Worm (Caenorhabditis elegans) whole organism, L2 larva: ENCODE measurements around the gene K02E7.11.

Source experiments
- alr-1 ChIP-seq: fragments of 150-350 bp; optimal IDR thresholded peaks from 2 replicates; lab custom pipeline; 2014; ENCODE audit warnings: missing biosample characterization, missing genetic modification characterization
- blmp-1 ChIP-seq: sonication (generic microtip); optimal IDR thresholded peaks from 2 replicates; lab custom pipeline; 2017; ENCODE audit warnings: missing genetic modification characterization, mild to moderate bottlenecking, missing compliant biosample characterization, antibody characterized with exemption, moderate library complexity; ENCODE audit not compliant: insufficient read depth
- fos-1 ChIP-seq: fragments of 150-350 bp; optimal IDR thresholded peaks from 2 replicates; lab custom pipeline; 2014; ENCODE audit warnings: missing biosample characterization, missing genetic modification characterization
- lin-39 ChIP-seq: fragments of 150-350 bp; optimal IDR thresholded peaks from 2 replicates; lab custom pipeline; 2014; ENCODE audit warnings: missing biosample characterization, missing genetic modification reagents, missing genetic modification characterization
- nhr-10 ChIP-seq: sonication (generic microtip); optimal IDR thresholded peaks from 2 replicates; lab custom pipeline; 2017; ENCODE audit warnings: missing biosample characterization, missing genetic modification characterization
- snpc-4 ChIP-seq: fragments of 150-350 bp; optimal IDR thresholded peaks from 2 replicates; lab custom pipeline; 2014; ENCODE audit warnings: missing biosample characterization, missing genetic modification characterization
- unc-39 ChIP-seq: fragments of 150-350 bp; optimal IDR thresholded peaks from 2 replicates; lab custom pipeline; 2014; ENCODE audit warnings: missing biosample characterization, missing genetic modification characterization

K02E7.11 gene

ce11 chrII:1028602-1029001 is 46.7 kb downstream of the K02E7.11 start, which contains the start of gene math-34:
TSS of gene math-34 (plus strand) at chrII:1028972.
- TF ChIP-seq snpc-4 (tag; lab: Kevin White, UChicago): no peak
- TF ChIP-seq fos-1: peak; percentile 23
- TF ChIP-seq unc-39: no peak
- no peak for TF ChIP-seq alr-1

- no peak for TF ChIP-seq nhr-10 (tag; lab: Kevin White, UChicago)
- no peak for TF ChIP-seq blmp-1 (tag; lab: Kevin White, UChicago)
- TF ChIP-seq alr-1: no peak
- no peak for TF ChIP-seq lin-39
- TF ChIP-seq, all 48 proteins: peak for 0
Measured at ce11 chrII:1026670-1027069, 48.7 kb downstream of the K02E7.11 start, which contains the start of gene M01D1.12. TSS of gene M01D1.12 (plus strand) at chrII:1026970.
